Worm (Caenorhabditis elegans): ENCODE measurements around the gene svop-1.

- peak; percentile 23 for TF ChIP-seq lin-13 (GFP tag; optimal IDR thresholded peaks at IDR 0.05)
- no peak for TF ChIP-seq elt-3 (tag; optimal IDR thresholded peaks at IDR 0.05)
- peak; percentile 8 for TF ChIP-seq F13H6.1 (tag; optimal IDR thresholded peaks at IDR 0.05)
- no peak for TF ChIP-seq alr-1 (tag; optimal IDR thresholded peaks at IDR 0.05)
- TF ChIP-seq zag-1 (tag; optimal IDR thresholded peaks at IDR 0.05), result no peak
- TF ChIP-seq unc-62 (GFP tag; optimal IDR thresholded peaks at IDR 0.05), result no peak
- TF ChIP-seq elt-1 (tag; optimal IDR thresholded peaks at IDR 0.05), result no peak
- TF ChIP-seq ama-1 (optimal IDR thresholded peaks at IDR 0.05), result peak; percentile 87
- no peak for TF ChIP-seq snpc-4 (tag; optimal IDR thresholded peaks at IDR 0.05)
- TF ChIP-seq fos-1 (tag; optimal IDR thresholded peaks at IDR 0.05), result peak; percentile 65
- TF ChIP-seq nhr-77 (tag; optimal IDR thresholded peaks at IDR 0.05), result no peak
- TF ChIP-seq nhr-237 (tag; optimal IDR thresholded peaks at IDR 0.05), result no peak
- no peak for TF ChIP-seq mdl-1 (tag; optimal IDR thresholded peaks at IDR 0.05)
- TF ChIP-seq ztf-11 (tag; optimal IDR thresholded peaks at IDR 0.05), result no peak
These were observed 18.1 kb downstream of the svop-1 start for ce11 chrIII:8866983-8867842.
